Fruit fly (Drosophila melanogaster) whole organism, pupa: ENCODE data around the gene CG7382.

Experiments
- CG10348 ChIP-seq: fragments of 200-800 bp; sonication (Bioruptor generic); IDR thresholded peaks from 2 replicates; pipeline ENCODE4 v1.3.6; 2022; ENCODE audit warnings: missing biosample characterization, missing genetic modification characterization
- CG12605 ChIP-seq: fragments of 200-800 bp; sonication (Bioruptor generic); IDR thresholded peaks from 2 replicates; pipeline ENCODE4 v1.3.6; 2022; ENCODE audit warnings: missing biosample characterization, missing genetic modification characterization
- CG13204 ChIP-seq: fragments of 200-800 bp; sonication (Bioruptor generic); optimal IDR thresholded peaks from 2 replicates; lab custom pipeline; 2018; ENCODE audit warnings: missing biosample characterization, mild to moderate bottlenecking, missing genetic modification characterization, moderate library complexity
- CG14655 ChIP-seq: fragments of 200-800 bp; sonication (Bioruptor generic); optimal IDR thresholded peaks from 3 replicates; lab custom pipeline; 2017; ENCODE audit warnings: mild to moderate bottlenecking, missing biosample characterization, missing genetic modification reagents, missing genetic modification characterization
- CG15710 ChIP-seq: fragments of 200-800 bp; sonication (Bioruptor generic); optimal IDR thresholded peaks from 2 replicates; lab custom pipeline; 2018; ENCODE audit warnings: missing biosample characterization, mild to moderate bottlenecking, missing genetic modification characterization, moderate library complexity
- CG17806 ChIP-seq: fragments of 200-800 bp; sonication (Bioruptor generic); optimal IDR thresholded peaks from 2 replicates; lab custom pipeline; 2018; ENCODE audit warnings: missing biosample characterization, mild to moderate bottlenecking, missing genetic modification characterization, moderate library complexity
- CG32121 ChIP-seq: fragments of 200-800 bp; sonication (Bioruptor generic); IDR thresholded peaks from 2 replicates; pipeline ENCODE4 v1.3.6; 2022; ENCODE audit warnings: missing biosample characterization, missing genetic modification characterization
- CG34367 ChIP-seq: fragments of 200-800 bp; sonication (Bioruptor generic); optimal IDR thresholded peaks from 2 replicates; lab custom pipeline; 2018; ENCODE audit warnings: missing biosample characterization, mild to moderate bottlenecking, missing genetic modification characterization
- CG4496 ChIP-seq: fragments of 200-800 bp; sonication (Bioruptor generic); IDR thresholded peaks from 3 replicates; pipeline ENCODE4 v1.3.6; 2022; ENCODE audit warnings: missing biosample characterization, missing genetic modification characterization
- CG8159 ChIP-seq: fragments of 200-800 bp; sonication (Bioruptor generic); optimal IDR thresholded peaks from 3 replicates; lab custom pipeline; 2018; ENCODE audit warnings: missing biosample characterization, mild to moderate bottlenecking, missing genetic modification characterization, moderate library complexity
- CG8301 ChIP-seq: fragments of 200-800 bp; sonication (Bioruptor generic); optimal IDR thresholded peaks from 2 replicates; lab custom pipeline; 2018; ENCODE audit warnings: missing biosample characterization, mild to moderate bottlenecking, missing genetic modification characterization
- CG9948 ChIP-seq: fragments of 200-800 bp; sonication (Bioruptor generic); optimal IDR thresholded peaks from 2 replicates; lab custom pipeline; 2018; ENCODE audit warnings: missing biosample characterization, mild to moderate bottlenecking, missing genetic modification characterization, moderate library complexity
- D1 ChIP-seq: fragments of 200-800 bp; sonication (Bioruptor generic); optimal IDR thresholded peaks from 2 replicates; lab custom pipeline; 2018; ENCODE audit warnings: missing biosample characterization, mild to moderate bottlenecking, missing genetic modification characterization, moderate library complexity
- EcR ChIP-seq: fragments of 200-800 bp; sonication (Bioruptor generic); optimal IDR thresholded peaks from 3 replicates; lab custom pipeline; 2019; ENCODE audit warnings: missing biosample characterization, missing genetic modification characterization, mild to moderate bottlenecking, moderate library complexity, missing genetic modification reagents
- Ets98B ChIP-seq: fragments of 200-800 bp; sonication (Bioruptor generic); IDR thresholded peaks from 2 replicates; pipeline ENCODE4 v1.3.6; 2022; ENCODE audit warnings: missing biosample characterization, missing genetic modification characterization
- Pif1A ChIP-seq: fragments of 200-800 bp; sonication (Bioruptor generic); optimal IDR thresholded peaks from 3 replicates; lab custom pipeline; 2016; ENCODE audit warnings: missing biosample characterization, missing genetic modification characterization
- Pif1B ChIP-seq: fragments of 200-800 bp; sonication (Bioruptor generic); optimal IDR thresholded peaks from 3 replicates; lab custom pipeline; 2016; ENCODE audit warnings: missing biosample characterization, missing genetic modification characterization
- Snoo ChIP-seq: fragments of 200-800 bp; sonication (Bioruptor generic); optimal IDR thresholded peaks from 3 replicates; lab custom pipeline; 2017; ENCODE audit warnings: missing biosample characterization, mild to moderate bottlenecking, missing genetic modification characterization, inconsistent platforms
- fd96Ca ChIP-seq: fragments of 200-800 bp; sonication (Bioruptor generic); IDR thresholded peaks from 3 replicates; pipeline ENCODE4 v1.3.6; 2022; ENCODE audit warnings: missing biosample characterization, missing genetic modification characterization
- gl ChIP-seq: fragments of 200-800 bp; sonication (Bioruptor generic); optimal IDR thresholded peaks from 2 replicates; lab custom pipeline; 2018; ENCODE audit warnings: missing biosample characterization, mild to moderate bottlenecking, missing genetic modification characterization
- rn ChIP-seq: fragments of 200-800 bp; sonication (Bioruptor generic); IDR thresholded peaks from 2 replicates; pipeline ENCODE4 v1.3.6; 2022; ENCODE audit warnings: missing biosample characterization, missing genetic modification characterization

CG7382 gene

dm6 chr2L:5489084-5489617 is 30.5 kb downstream of the CG7382 start:
- TF ChIP-seq CG17806 (tag; lab: Kevin White, UChicago), result no peak
- no peak for TF ChIP-seq Pif1B (GFP tag; lab: Kevin White, UChicago)
- TF ChIP-seq rn, result no peak
- TF ChIP-seq CG8301, result no peak
- no peak for TF ChIP-seq CG8159 (tag; lab: Kevin White, UChicago)
- no peak for TF ChIP-seq Pif1A (GFP tag; lab: Kevin White, UChicago)
- no peak for TF ChIP-seq EcR (GFP tag; lab: Kevin White, UChicago)
- no peak for TF ChIP-seq CG10348
- TF ChIP-seq CG34367 (tag; lab: Kevin White, UChicago), result no peak
- no peak for TF ChIP-seq CG14655 (GFP tag; lab: Kevin White, UChicago)

dm6 chr2L:5483093-5483492 is 36.6 kb downstream of the CG7382 start:
- TF ChIP-seq CG13204 (peak; percentile 4), CG32121 (peak; percentile 37), CG17806 (tag; lab: Kevin White, UChicago) (peak; percentile 70), CG12605 (GFP tag; lab: Robert Waterston, UW) (peak; percentile 61), Ets98B (GFP tag; lab: Robert Waterston, UW) (peak; percentile 55), CG10348 (no peak), CG4496 (peak; percentile 63; the same call in 2 of the 3 replicates), rn (no peak), CG15710 (tag; lab: Kevin White, UChicago) (peak; percentile 66), gl (tag; lab: Kevin White, UChicago) (no peak), Pif1B (GFP tag; lab: Kevin White, UChicago) (peak; percentile 18), Pif1A (GFP tag; lab: Kevin White, UChicago) (peak; percentile 71), EcR (GFP tag; lab: Kevin White, UChicago) (no peak), CG34367 (tag; lab: Kevin White, UChicago) (peak; percentile 45), CG8301 (peak; percentile 40), fd96Ca (GFP tag; lab: Robert Waterston, UW) (0 out of 3 replicates have a peak, but pooled peaks have one; percentile 52), CG8159 (tag; lab: Kevin White, UChicago) (peak; percentile 75), D1 (tag; lab: Kevin White, UChicago) (peak; percentile 27), Snoo (tag; lab: Kevin White, UChicago) (peak; percentile 53), CG9948 (peak; percentile 56), CG14655 (GFP tag; lab: Kevin White, UChicago) (peak; percentile 52)

- TF ChIP-seq CG34367 (tag; lab: Kevin White, UChicago) (peak; percentile 73), Pif1A (GFP tag; lab: Kevin White, UChicago) (peak; percentile 73), CG4496 (peak; percentile 40; the same call in 1 of the 3 replicates), gl (tag; lab: Kevin White, UChicago) (peak; percentile 59), CG14655 (GFP tag; lab: Kevin White, UChicago) (peak; percentile 5), fd96Ca (GFP tag; lab: Robert Waterston, UW) (no peak), CG12605 (GFP tag; lab: Robert Waterston, UW) (no peak), CG10348 (no peak), rn (no peak), CG13204 (peak; percentile 57), EcR (GFP tag; lab: Kevin White, UChicago) (peak; percentile 43), CG9948 (peak; percentile 75), CG17806 (tag; lab: Kevin White, UChicago) (peak; percentile 82), CG15710 (tag; lab: Kevin White, UChicago) (peak; percentile 88), Pif1B (GFP tag; lab: Kevin White, UChicago) (peak; percentile 45), Ets98B (GFP tag; lab: Robert Waterston, UW) (no peak), CG32121 (no peak), Snoo (tag; lab: Kevin White, UChicago) (peak; percentile 44), CG8159 (tag; lab: Kevin White, UChicago) (peak; percentile 89), CG8301 (no peak), D1 (tag; lab: Kevin White, UChicago) (peak; percentile 17)
These were observed 39.7 kb downstream of the CG7382 start for dm6 chr2L:5479971-5480370.

- TF ChIP-seq Pif1A (GFP tag; lab: Kevin White, UChicago) (peak; percentile 4), CG10348 (no peak), CG8159 (tag; lab: Kevin White, UChicago) (peak; percentile 77), CG14655 (GFP tag; lab: Kevin White, UChicago) (peak; percentile 65), CG12605 (GFP tag; lab: Robert Waterston, UW) (no peak), D1 (tag; lab: Kevin White, UChicago) (no peak), CG4496 (no peak; the same call in 2 of the 3 replicates), Pif1B (GFP tag; lab: Kevin White, UChicago) (peak; percentile 39), rn (0 out of 2 replicates have a peak, but pooled peaks have one; percentile 5), Snoo (tag; lab: Kevin White, UChicago) (no peak), CG15710 (tag; lab: Kevin White, UChicago) (peak; percentile 79), CG9948 (peak; percentile 75), CG13204 (peak; percentile 51), CG32121 (peak; percentile 34; the same call in 1 of the 2 replicates), CG34367 (tag; lab: Kevin White, UChicago) (peak; percentile 59), CG8301 (peak; percentile 38), EcR (GFP tag; lab: Kevin White, UChicago) (no peak), Ets98B (GFP tag; lab: Robert Waterston, UW) (0 out of 2 replicates have a peak, but pooled peaks have one; percentile 24), gl (tag; lab: Kevin White, UChicago) (no peak), fd96Ca (GFP tag; lab: Robert Waterston, UW) (no peak), CG17806 (tag; lab: Kevin White, UChicago) (peak; percentile 77)
These were observed 40.6 kb downstream of the CG7382 start for dm6 chr2L:5479128-5479527.

- no peak for TF ChIP-seq Ets98B (GFP tag; lab: Robert Waterston, UW)
- no peak for TF ChIP-seq EcR (GFP tag; lab: Kevin White, UChicago)
- TF ChIP-seq CG32121, result no peak
- TF ChIP-seq CG9948, result peak; percentile 20
- TF ChIP-seq fd96Ca (GFP tag; lab: Robert Waterston, UW), result no peak
- no peak for TF ChIP-seq CG4496
- TF ChIP-seq Pif1A (GFP tag; lab: Kevin White, UChicago), result no peak
- TF ChIP-seq CG17806 (tag; lab: Kevin White, UChicago), result peak; percentile 24
- TF ChIP-seq CG8301, result no peak
- no peak for TF ChIP-seq CG13204
- TF ChIP-seq rn, result no peak
- TF ChIP-seq CG8159 (tag; lab: Kevin White, UChicago), result peak; percentile 79
- no peak for TF ChIP-seq CG10348
- no peak for TF ChIP-seq D1 (tag; lab: Kevin White, UChicago)
- peak; percentile 64 for TF ChIP-seq CG15710 (tag; lab: Kevin White, UChicago)
- TF ChIP-seq Pif1B (GFP tag; lab: Kevin White, UChicago), result no peak
- no peak for TF ChIP-seq Snoo (tag; lab: Kevin White, UChicago)
- no peak for TF ChIP-seq CG14655 (GFP tag; lab: Kevin White, UChicago)
- TF ChIP-seq CG12605 (GFP tag; lab: Robert Waterston, UW), result no peak
- no peak for TF ChIP-seq gl (tag; lab: Kevin White, UChicago)
- peak; percentile 45 for TF ChIP-seq CG34367 (tag; lab: Kevin White, UChicago)
These were observed 41.4 kb downstream of the CG7382 start for dm6 chr2L:5478273-5478672.
